Fruit fly (Drosophila melanogaster): ENCODE results near the gene CG32181.

Gene CG32181

dm6 chr3L:17791067-17791466 lies 31.6 kb downstream of the CG32181 start (continued):
- TF ChIP-seq nerfin-1 (tag; optimal IDR thresholded peaks at IDR 0.05) (no peak), chn (GFP tag; optimal IDR thresholded peaks at IDR 0.05) (no peak), stwl (tag; optimal IDR thresholded peaks at IDR 0.05) (peak; percentile 55), CG10274 (GFP tag; optimal IDR thresholded peaks at IDR 0.05) (no peak), Bteb2 (GFP tag; optimal IDR thresholded peaks at IDR 0.05) (no peak), CG15514 (GFP tag; optimal IDR thresholded peaks at IDR 0.05) (peak; percentile 97), CG13424 (tag; optimal IDR thresholded peaks at IDR 0.05) (no peak), CG2199 (GFP tag; IDR thresholded peaks at IDR 0.05) (peak; percentile 81; the same call in 2 of the 3 replicates), CG8388 (GFP tag; optimal IDR thresholded peaks at IDR 0.05) (no peak), Rx (GFP tag; IDR thresholded peaks at IDR 0.05) (no peak), Dad (GFP tag; optimal IDR thresholded peaks at IDR 0.05) (no peak), zen2 (GFP tag; IDR thresholded peaks at IDR 0.05; ENCODE audit: partially characterized antibody) (0 out of 3 replicates have a peak, but pooled peaks have one; percentile 20), CG1832 (GFP tag; optimal IDR thresholded peaks at IDR 0.05) (no peak)

dm6 chr3L:17791467-17791494 lies 31.8 kb downstream of the CG32181 start, which contains the start of gene CG42815:
Gene CG42815 (minus strand): TSS chr3L:17791486.
- TF ChIP-seq NfI (GFP tag; optimal IDR thresholded peaks at IDR 0.05), result no peak
- no peak for TF ChIP-seq bab2 (GFP tag; optimal IDR thresholded peaks at IDR 0.05)
- no peak for TF ChIP-seq dati (GFP tag; IDR thresholded peaks at IDR 0.05)
- TF ChIP-seq Poxn (GFP tag; IDR thresholded peaks at IDR 0.05), result no peak
- no peak for TF ChIP-seq scrt (GFP tag; optimal IDR thresholded peaks at IDR 0.05)
- no peak for TF ChIP-seq dm (GFP tag; optimal IDR thresholded peaks at IDR 0.05)
- no peak for TF ChIP-seq CG34376 (GFP tag; optimal IDR thresholded peaks at IDR 0.05)
- no peak for TF ChIP-seq CG7357 (GFP tag; IDR thresholded peaks at IDR 0.05)
- no peak for TF ChIP-seq CG2202 (tag; optimal IDR thresholded peaks at IDR 0.05)
- no peak for TF ChIP-seq Atf3 (GFP tag; optimal IDR thresholded peaks at IDR 0.05)
- TF ChIP-seq row (GFP tag; IDR thresholded peaks at IDR 0.05), result no peak
- no peak for TF ChIP-seq CG13287 (GFP tag; IDR thresholded peaks at IDR 0.05; ENCODE audit: partially characterized antibody)
- TF ChIP-seq CG11560 (tag; IDR thresholded peaks at IDR 0.05), result no peak
- TF ChIP-seq usp (GFP tag; optimal IDR thresholded peaks at IDR 0.05), result no peak
- no peak for TF ChIP-seq mirr (GFP tag; optimal IDR thresholded peaks at IDR 0.05)
- TF ChIP-seq sim (GFP tag; IDR thresholded peaks at IDR 0.05), result no peak
- no peak for TF ChIP-seq tio (GFP tag; optimal IDR thresholded peaks at IDR 0.05)

dm6 chr3L:17791495-17791894 lies 32.0 kb downstream of the CG32181 start:
- TF ChIP-seq CG6854 (GFP tag; optimal IDR thresholded peaks at IDR 0.05), result peak; percentile 62
- TF ChIP-seq CG3281 (GFP tag; optimal IDR thresholded peaks at IDR 0.05), result peak; percentile 88
- TF ChIP-seq CG15514 (GFP tag; optimal IDR thresholded peaks at IDR 0.05), result peak; percentile 41
- TF ChIP-seq bcd (GFP tag; optimal IDR thresholded peaks at IDR 0.05), result peak; percentile 3
- TF ChIP-seq schlank (tag; optimal IDR thresholded peaks at IDR 0.05), result peak; percentile 69
- TF ChIP-seq CG11247 (GFP tag; IDR thresholded peaks at IDR 0.05), result peak; percentile 49; the same call in 1 of the 2 replicates
- TF ChIP-seq HHEX (GFP tag; optimal IDR thresholded peaks at IDR 0.05), result peak; percentile 70
- peak; percentile 79 for TF ChIP-seq BtbVII (GFP tag; optimal IDR thresholded peaks at IDR 0.05)
- no peak for TF ChIP-seq BEAF-32 (GFP tag; optimal IDR thresholded peaks at IDR 0.05)
- TF ChIP-seq Jarid2 (GFP tag; optimal IDR thresholded peaks at IDR 0.05), result peak; percentile 2
- peak; percentile 63 for TF ChIP-seq CG17568 (GFP tag; optimal IDR thresholded peaks at IDR 0.05)
- TF ChIP-seq CG13894 (tag; optimal IDR thresholded peaks at IDR 0.05), result no peak
- peak; percentile 45 for TF ChIP-seq CG12104 (GFP tag; optimal IDR thresholded peaks at IDR 0.05)
- TF ChIP-seq exex (tag; optimal IDR thresholded peaks at IDR 0.05), result peak; percentile 34
- TF ChIP-seq CG13424 (tag; optimal IDR thresholded peaks at IDR 0.05), result no peak
- TF ChIP-seq Meics (GFP tag; optimal IDR thresholded peaks at IDR 0.05), result peak; percentile 81
- peak; percentile 81 for TF ChIP-seq Fer3 (tag; optimal IDR thresholded peaks at IDR 0.05)
- TF ChIP-seq CG2120 (GFP tag; optimal IDR thresholded peaks at IDR 0.05), result peak; percentile 62
- no peak for TF ChIP-seq CG2116 (GFP tag; optimal IDR thresholded peaks at IDR 0.05)
- peak; percentile 12 for TF ChIP-seq org-1 (GFP tag; optimal IDR thresholded peaks at IDR 0.05)
- peak; percentile 79 for TF ChIP-seq CG6813 (GFP tag; optimal IDR thresholded peaks at IDR 0.05)
- TF ChIP-seq Adf1 (GFP tag; IDR thresholded peaks at IDR 0.05), result peak; percentile 50; the same call in 1 of the 2 replicates
- TF ChIP-seq Dbx (GFP tag; IDR thresholded peaks at IDR 0.05), result 0 out of 3 replicates have a peak, but pooled peaks have one; percentile 47
